Fruit fly (Drosophila melanogaster): ENCODE results near the gene SLC5A11.

- TF ChIP-seq CG1620 (GFP tag; optimal IDR thresholded peaks at IDR 0.05) = no peak
- TF ChIP-seq CG11617 (GFP tag; optimal IDR thresholded peaks at IDR 0.05) = no peak
- no peak for TF ChIP-seq CG12768 (GFP tag; optimal IDR thresholded peaks at IDR 0.05)
- TF ChIP-seq kay (GFP tag; ENCODE audit: borderline replicate concordance) = no peak
- no peak for TF ChIP-seq CG14711 (tag; optimal IDR thresholded peaks at IDR 0.05)
- no peak for TF ChIP-seq cnc (optimal IDR thresholded peaks at IDR 0.05)
- TF ChIP-seq CG7101 (tag; optimal IDR thresholded peaks at IDR 0.05) = no peak
- no peak for TF ChIP-seq cic (GFP tag; optimal IDR thresholded peaks at IDR 0.05)
These were observed 27.5 kb upstream of the SLC5A11 start for dm6 chr2L:8232389-8232788.
